Worm (Caenorhabditis elegans): ENCODE results near the gene C06G1.1.

DNA sequence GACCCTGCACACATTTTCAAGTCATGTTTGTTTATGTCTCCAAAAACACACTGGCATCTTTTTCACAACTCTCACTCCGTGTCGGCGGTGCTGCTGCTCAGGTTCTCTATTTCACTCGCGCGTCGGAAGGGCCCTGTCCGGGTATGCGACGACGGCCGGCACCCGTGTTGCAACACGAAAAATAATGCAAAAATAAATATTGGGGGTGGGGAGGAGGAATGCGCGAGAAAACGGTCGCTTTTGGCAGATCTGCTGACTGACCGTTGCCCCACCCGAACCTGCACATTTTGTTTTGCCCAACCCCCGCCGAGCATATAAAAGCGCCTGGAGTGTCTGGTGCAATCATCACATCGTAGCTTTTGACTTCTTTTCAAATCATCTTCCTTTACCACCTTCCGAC lies 11.7 kb upstream of the C06G1.1 start, which contains the start of gene cpg-19:
- TF ChIP-seq W03F9.2 (tag; optimal IDR thresholded peaks at IDR 0.05) (no peak), him-1 (tag; optimal IDR thresholded peaks at IDR 0.05) (no peak), dao-5 (tag; optimal IDR thresholded peaks at IDR 0.05) (no peak)

Data from whole organism, L4/young adult.